Worm (Caenorhabditis elegans) whole organism, L3 larva: ENCODE results near the gene nspg-8.

Experiments used
- R02D3.7 ChIP-seq: fragments of 150-350 bp; optimal IDR thresholded peaks from 2 replicates; lab custom pipeline; 2014; ENCODE audit warnings: missing biosample characterization, missing genetic modification characterization
- ZK546.5 ChIP-seq: sonication (generic microtip); optimal IDR thresholded peaks from 2 replicates; lab custom pipeline; 2017; ENCODE audit warnings: missing biosample characterization, missing genetic modification characterization
- aly-2 ChIP-seq: fragments of 150-350 bp; optimal IDR thresholded peaks from 2 replicates; lab custom pipeline; 2014; ENCODE audit warnings: missing biosample characterization, missing genetic modification characterization
- ama-1 ChIP-seq: fragments of 150-350 bp; optimal IDR thresholded peaks from 2 replicates; lab custom pipeline; 2018
- ceh-16 ChIP-seq: sonication (generic microtip); optimal IDR thresholded peaks from 2 replicates; lab custom pipeline; 2017; ENCODE audit warnings: missing biosample characterization, missing genetic modification characterization
- ceh-28 ChIP-seq: fragments of 150-350 bp; optimal IDR thresholded peaks from 2 replicates; lab custom pipeline; 2014; ENCODE audit warnings: missing biosample characterization, missing genetic modification reagents, missing genetic modification characterization
- ceh-9 ChIP-seq: sonication (generic microtip); optimal IDR thresholded peaks from 2 replicates; lab custom pipeline; 2018; ENCODE audit warnings: missing biosample characterization, missing genetic modification characterization
- daf-12 ChIP-seq: fragments of 150-350 bp; optimal IDR thresholded peaks from 2 replicates; lab custom pipeline; 2014; ENCODE audit warnings: missing biosample characterization, missing genetic modification reagents, missing genetic modification characterization
- egl-27 ChIP-seq: sonication (generic microtip); optimal IDR thresholded peaks from 4 replicates; lab custom pipeline; 2017; ENCODE audit warnings: missing biosample characterization, missing genetic modification reagents, missing genetic modification characterization
- egl-5 ChIP-seq: fragments of 150-350 bp; optimal IDR thresholded peaks from 2 replicates; lab custom pipeline; 2017; ENCODE audit warnings: missing biosample characterization, missing genetic modification reagents, missing genetic modification characterization, inconsistent platforms
- elt-3 ChIP-seq, 3 experiments: fragments of 150-350 bp in 1 of 3; sonication (generic microtip) in 2 of 3; optimal IDR thresholded peaks; 2 replicates in 2 of 3; 4 replicates in 1 of 3; lab custom pipeline; 2014 to 2017; ENCODE audit warnings: missing biosample characterization in 3 of 3, missing genetic modification characterization in 3 of 3
- eor-1 ChIP-seq, 2 experiments: fragments of 150-350 bp; optimal IDR thresholded peaks; 2 replicates each; lab custom pipeline; 2014 to 2018; ENCODE audit warnings: missing biosample characterization in 2 of 2, missing genetic modification characterization in 2 of 2
- fkh-2 ChIP-seq: fragments of 150-350 bp; optimal IDR thresholded peaks from 2 replicates; lab custom pipeline; 2014; ENCODE audit warnings: missing biosample characterization, missing genetic modification reagents, missing genetic modification characterization
- fos-1 ChIP-seq: fragments of 150-350 bp; optimal IDR thresholded peaks from 2 replicates; lab custom pipeline; 2014; ENCODE audit warnings: missing biosample characterization, missing genetic modification characterization
- hmg-11 ChIP-seq: sonication (generic microtip); optimal IDR thresholded peaks from 2 replicates; lab custom pipeline; 2016; ENCODE audit warnings: missing genetic modification characterization, missing compliant biosample characterization
- lin-39 ChIP-seq: fragments of 150-350 bp; optimal IDR thresholded peaks from 2 replicates; lab custom pipeline; 2018; ENCODE audit warnings: missing biosample characterization, missing genetic modification reagents, missing genetic modification characterization
- lsy-12 ChIP-seq: sonication (generic microtip); optimal IDR thresholded peaks from 2 replicates; lab custom pipeline; 2016; ENCODE audit warnings: mild to moderate bottlenecking, missing genetic modification characterization, missing compliant biosample characterization
- mdl-1 ChIP-seq: fragments of 150-350 bp; optimal IDR thresholded peaks from 2 replicates; lab custom pipeline; 2014; ENCODE audit warnings: missing biosample characterization, missing genetic modification characterization
- nfya-1 ChIP-seq: sonication (generic microtip); optimal IDR thresholded peaks from 2 replicates; lab custom pipeline; 2017; ENCODE audit warnings: missing genetic modification characterization, mild to moderate bottlenecking, missing compliant biosample characterization, antibody characterized with exemption, moderate library complexity; ENCODE audit not compliant: insufficient read depth
- nhr-11 ChIP-seq: fragments of 150-350 bp; optimal IDR thresholded peaks from 2 replicates; lab custom pipeline; 2014; ENCODE audit warnings: missing biosample characterization, missing genetic modification characterization
- nhr-12 ChIP-seq: fragments of 150-350 bp; optimal IDR thresholded peaks from 2 replicates; lab custom pipeline; 2014; ENCODE audit warnings: missing biosample characterization, missing genetic modification characterization
- nhr-237 ChIP-seq: fragments of 150-350 bp; optimal IDR thresholded peaks from 2 replicates; lab custom pipeline; 2014; ENCODE audit warnings: missing biosample characterization, missing genetic modification characterization
- nhr-28 ChIP-seq: fragments of 150-350 bp; optimal IDR thresholded peaks from 2 replicates; lab custom pipeline; 2014; ENCODE audit warnings: missing biosample characterization, missing genetic modification characterization
- nhr-43 ChIP-seq: sonication (generic microtip); optimal IDR thresholded peaks from 2 replicates; lab custom pipeline; 2016; ENCODE audit warnings: mild to moderate bottlenecking, missing genetic modification characterization, missing compliant biosample characterization; ENCODE audit not compliant: poor library complexity, severe bottlenecking
- nhr-67 ChIP-seq: fragments of 150-350 bp; optimal IDR thresholded peaks from 2 replicates; lab custom pipeline; 2014; ENCODE audit warnings: missing biosample characterization, missing genetic modification characterization
- nhr-76 ChIP-seq: fragments of 150-350 bp; sonication (generic microtip); optimal IDR thresholded peaks from 5 replicates; lab custom pipeline; 2014; ENCODE audit warnings: missing biosample characterization, missing genetic modification characterization
- pqm-1 ChIP-seq: fragments of 150-350 bp; optimal IDR thresholded peaks from 2 replicates; lab custom pipeline; 2017; ENCODE audit warnings: missing biosample characterization, missing genetic modification characterization, inconsistent platforms
- sea-2 ChIP-seq: fragments of 150-350 bp; sonication (generic microtip); optimal IDR thresholded peaks from 4 replicates; lab custom pipeline; 2014; ENCODE audit warnings: missing biosample characterization, missing genetic modification reagents, missing genetic modification characterization
- skn-1 ChIP-seq: fragments of 150-350 bp; optimal IDR thresholded peaks from 2 replicates; lab custom pipeline; 2014; ENCODE audit warnings: missing biosample characterization, missing genetic modification characterization
- tbx-2 ChIP-seq: sonication (generic microtip); optimal IDR thresholded peaks from 2 replicates; lab custom pipeline; 2016; ENCODE audit warnings: mild to moderate bottlenecking, missing genetic modification characterization, missing compliant biosample characterization
- unc-62 ChIP-seq: fragments of 150-350 bp; sonication (generic microtip); optimal IDR thresholded peaks from 4 replicates; lab custom pipeline; 2014; ENCODE audit warnings: missing biosample characterization, missing genetic modification reagents, missing genetic modification characterization
- zag-1 ChIP-seq: fragments of 150-350 bp; optimal IDR thresholded peaks from 2 replicates; lab custom pipeline; 2014; ENCODE audit warnings: missing biosample characterization, missing genetic modification characterization
- ztf-11 ChIP-seq: fragments of 150-350 bp; optimal IDR thresholded peaks from 2 replicates; lab custom pipeline; 2014; ENCODE audit warnings: missing biosample characterization, missing genetic modification characterization
- ztf-4 ChIP-seq: fragments of 150-350 bp; optimal IDR thresholded peaks from 2 replicates; lab custom pipeline; 2014; ENCODE audit warnings: missing biosample characterization, missing genetic modification characterization

The nspg-8 gene

DNA sequence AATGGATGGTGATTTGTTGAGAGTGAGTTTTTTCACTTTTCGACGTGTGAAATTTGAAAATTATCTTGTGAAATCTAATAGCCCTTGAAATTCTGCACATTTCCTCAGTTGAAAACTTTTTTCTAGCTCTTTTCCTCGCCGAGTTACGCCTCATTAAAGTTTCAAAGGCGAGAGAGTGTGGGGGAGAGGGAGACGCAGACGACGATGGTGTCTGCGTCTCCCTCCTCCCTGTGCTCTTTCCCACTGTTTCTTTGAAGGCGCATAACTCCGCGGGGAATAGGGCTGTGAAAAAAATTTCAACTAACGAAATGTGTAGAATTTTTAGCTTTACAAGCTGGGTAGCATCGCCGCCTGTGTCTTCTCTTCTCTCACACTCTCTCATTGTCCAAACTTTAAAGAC, 15.5 kb upstream of the nspg-8 start:
- TF ChIP-seq nfya-1 (tag; lab: Kevin White, UChicago): no peak
- no peak for TF ChIP-seq ZK546.5 (tag; lab: Kevin White, UChicago)
- TF ChIP-seq nhr-76 (tag; lab: Kevin White, UChicago): no peak
- no peak for TF ChIP-seq fos-1
- no peak for TF ChIP-seq elt-3 (tag; optimal IDR thresholded peaks at IDR 0.05; lab: Kevin White, UChicago)
- no peak for TF ChIP-seq zag-1 (tag; lab: Kevin White, UChicago)
- TF ChIP-seq mdl-1 (tag; lab: Kevin White, UChicago): no peak
- TF ChIP-seq nhr-28: no peak
- TF ChIP-seq nhr-67: no peak
- no peak for TF ChIP-seq nhr-237 (tag; lab: Kevin White, UChicago)
- no peak for TF ChIP-seq egl-27
- no peak for TF ChIP-seq nhr-43 (tag; lab: Kevin White, UChicago)
- TF ChIP-seq hmg-11 (tag; lab: Kevin White, UChicago): no peak
- no peak for TF ChIP-seq skn-1 (tag; lab: Kevin White, UChicago)
- no peak for TF ChIP-seq lsy-12 (tag; lab: Kevin White, UChicago)
- no peak for TF ChIP-seq eor-1 (tag; optimal IDR thresholded peaks at IDR 0.05; lab: Kevin White, UChicago)
- no peak for TF ChIP-seq unc-62
- no peak for TF ChIP-seq ama-1 (lab: Kevin White, UChicago)
- no peak for TF ChIP-seq ztf-4
- no peak for TF ChIP-seq tbx-2

DNA sequence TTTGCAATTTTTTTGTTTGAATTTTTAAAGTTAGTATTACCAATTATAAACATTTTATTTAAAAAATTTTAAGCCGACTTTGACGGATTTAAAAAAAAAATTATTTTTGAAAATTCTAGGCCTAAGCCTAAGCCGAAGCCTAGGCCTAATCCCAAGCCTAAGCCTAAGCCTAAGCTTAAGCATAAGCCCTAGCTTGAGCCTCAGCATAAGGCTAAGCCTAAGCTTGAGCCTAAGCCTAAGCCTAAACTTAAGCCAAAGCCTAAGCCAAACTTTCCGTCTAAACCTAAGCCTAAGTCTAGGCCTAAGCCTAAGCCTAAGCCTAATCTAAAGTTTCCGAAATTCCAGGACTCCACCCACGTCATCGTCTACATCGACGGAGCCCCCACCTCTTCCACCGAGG, 12.2 kb upstream of the nspg-8 start:
- TF ChIP-seq sea-2 (no peak), ceh-16 (no peak), ceh-28 (tag; lab: Kevin White, UChicago) (no peak), lin-39 (tag; lab: Kevin White, UChicago) (no peak), aly-2 (tag; lab: Kevin White, UChicago) (no peak), nhr-12 (tag; lab: Kevin White, UChicago) (no peak), daf-12 (no peak), ztf-11 (tag; lab: Kevin White, UChicago) (no peak), fos-1 (no peak), egl-5 (tag; lab: Kevin White, UChicago) (no peak), eor-1 (tag; optimal IDR thresholded peaks at IDR 0.05; lab: Kevin White, UChicago) (no peak), fkh-2 (no peak), nfya-1 (tag; lab: Kevin White, UChicago) (no peak), unc-62 (no peak)

DNA sequence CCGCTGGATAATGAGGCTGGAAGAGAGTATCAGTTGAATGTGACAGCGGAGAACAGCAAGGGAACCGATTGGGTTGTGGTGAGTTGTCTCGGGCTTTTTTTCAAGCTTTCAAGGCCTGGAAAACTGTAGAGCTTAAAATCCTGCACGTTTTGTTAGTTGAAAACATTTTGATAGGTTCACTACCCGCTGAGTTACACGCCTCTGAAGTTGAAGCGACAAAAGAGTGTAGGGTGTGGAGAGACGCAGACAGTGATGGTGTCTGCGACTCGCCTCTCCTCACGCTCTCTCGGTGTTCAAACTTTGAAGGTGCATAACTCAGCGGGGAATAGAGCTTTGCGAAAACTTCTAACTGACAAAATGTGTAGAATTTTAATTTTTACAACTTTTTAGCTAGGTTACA, 8.5 kb upstream of the nspg-8 start:
- no peak for TF ChIP-seq hmg-11 (tag; lab: Kevin White, UChicago)
- no peak for TF ChIP-seq lin-39 (tag; lab: Kevin White, UChicago)
- TF ChIP-seq daf-12: no peak
- no peak for TF ChIP-seq unc-62
- TF ChIP-seq skn-1 (tag; lab: Kevin White, UChicago): no peak
- TF ChIP-seq nhr-43 (tag; lab: Kevin White, UChicago): peak; percentile 4

DNA sequence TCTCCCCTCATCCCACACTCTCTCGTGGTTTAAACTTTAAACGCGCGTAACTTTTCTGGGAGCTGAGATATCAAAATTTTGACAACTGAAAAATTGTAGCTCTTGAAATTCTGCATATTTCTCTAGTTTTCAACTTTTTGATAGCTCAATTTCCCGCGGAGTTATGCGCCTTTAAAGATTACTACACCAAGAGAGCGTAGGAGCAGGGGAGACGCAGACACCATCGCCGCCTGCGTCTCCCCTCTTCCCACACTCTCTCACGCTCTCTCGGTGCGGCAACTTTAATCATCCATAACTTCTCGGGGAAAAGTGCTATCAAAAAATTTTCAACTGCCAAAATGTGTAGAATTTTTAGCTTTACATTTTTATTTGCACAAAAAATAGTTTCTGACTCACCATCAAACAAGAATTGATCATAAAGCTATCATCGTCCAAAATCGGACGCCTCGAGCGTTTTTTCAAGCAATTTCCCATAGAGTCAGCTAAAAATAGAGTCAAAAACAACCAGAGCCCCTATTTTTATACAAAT, 5.7 kb upstream of the nspg-8 start, which contains the start of gene eak-3:
TSS of gene eak-3 (minus strand) at position 479 of the 529 bp plus-strand sequence.
- no peak for TF ChIP-seq mdl-1 (tag; lab: Kevin White, UChicago)
- TF ChIP-seq nhr-76 (tag; lab: Kevin White, UChicago): no peak
- TF ChIP-seq fos-1: no peak
- no peak for TF ChIP-seq nhr-12 (tag; lab: Kevin White, UChicago)
- no peak for TF ChIP-seq hmg-11 (tag; lab: Kevin White, UChicago)
- TF ChIP-seq nhr-11: no peak
- no peak for TF ChIP-seq ceh-9 (tag; lab: Kevin White, UChicago)
- no peak for TF ChIP-seq ceh-16
- TF ChIP-seq ceh-28 (tag; lab: Kevin White, UChicago): no peak
- no peak for TF ChIP-seq unc-62
- TF ChIP-seq nhr-43 (tag; lab: Kevin White, UChicago): no peak
- no peak for TF ChIP-seq egl-27
- no peak for TF ChIP-seq lin-39 (tag; lab: Kevin White, UChicago)
- no peak for TF ChIP-seq ZK546.5 (tag; lab: Kevin White, UChicago)
- TF ChIP-seq pqm-1 (tag; lab: Kevin White, UChicago): no peak
- TF ChIP-seq R02D3.7 (tag; lab: Kevin White, UChicago): no peak
- TF ChIP-seq, all 47 proteins: peak for 0
